Worm (Caenorhabditis elegans): ENCODE data around the gene chdh-1.

The chdh-1 gene

DNA sequence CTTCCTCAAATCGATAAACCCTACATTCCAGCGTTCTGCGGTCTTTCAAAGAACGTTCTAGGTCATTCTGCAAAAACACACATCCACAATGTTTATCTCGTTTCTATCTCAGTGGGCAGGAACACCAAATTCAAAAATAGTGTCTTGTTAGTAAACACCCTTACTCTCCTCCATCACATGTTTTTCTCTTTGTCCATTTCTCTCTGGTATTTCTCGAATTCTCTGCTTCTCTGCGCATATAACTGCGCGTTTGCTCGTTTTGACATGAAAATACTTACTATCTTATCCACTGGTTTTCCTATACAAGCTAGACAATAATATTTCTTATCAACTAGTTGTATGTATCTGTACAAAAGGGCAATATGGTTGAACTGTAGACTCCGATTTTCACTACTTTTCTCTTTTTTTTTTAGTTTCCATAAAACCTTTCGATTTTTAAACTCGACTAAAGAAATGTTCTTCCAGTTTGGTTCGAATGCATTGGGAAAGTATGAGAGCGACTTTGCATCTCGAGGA is 48.0 kb downstream of the chdh-1 start, which contains the start of gene pyr-1 (continued):
- TF ChIP-seq lin-38 (GFP tag; IDR thresholded peaks at IDR 0.05), result no peak
- no peak for TF ChIP-seq egl-43 (GFP tag; IDR thresholded peaks at IDR 0.05)
- TF ChIP-seq pha-4 (GFP tag; IDR thresholded peaks at IDR 0.05), result no peak
- TF ChIP-seq pha-4 (tag; optimal IDR thresholded peaks at IDR 0.05), result no peak
- no peak for TF ChIP-seq lir-3 (tag; optimal IDR thresholded peaks at IDR 0.05)
- TF ChIP-seq aly-2 (tag; optimal IDR thresholded peaks at IDR 0.05), result no peak
- peak; percentile 18 for TF ChIP-seq dve-1 (tag; optimal IDR thresholded peaks at IDR 0.05; ENCODE audit: insufficient read depth)
- TF ChIP-seq mxl-3 (GFP tag; optimal IDR thresholded peaks at IDR 0.05), result no peak
- TF ChIP-seq ces-1 (GFP tag; optimal IDR thresholded peaks at IDR 0.05), result no peak
- TF ChIP-seq set-16 (GFP tag; IDR thresholded peaks at IDR 0.05), result no peak
- no peak for TF ChIP-seq arid-1 (GFP tag; conservative IDR thresholded peaks at IDR 0.05)
- peak in 1 of 2 experiments; percentile 55 for TF ChIP-seq unc-62 (GFP tag; optimal IDR thresholded peaks at IDR 0.05 in 1 of 2)
- TF ChIP-seq unc-62 (tag; optimal IDR thresholded peaks at IDR 0.05), result no peak
- TF ChIP-seq T20F7.1 (GFP tag; optimal IDR thresholded peaks at IDR 0.05), result no peak
- TF ChIP-seq nhr-6 (tag; optimal IDR thresholded peaks at IDR 0.05), result no peak
- peak in 1 of 2 experiments; percentile 90 for TF ChIP-seq daf-16 (GFP tag; optimal IDR thresholded peaks at IDR 0.05)
- TF ChIP-seq daf-16 (tag; optimal IDR thresholded peaks at IDR 0.05), result peak; percentile 93

DNA sequence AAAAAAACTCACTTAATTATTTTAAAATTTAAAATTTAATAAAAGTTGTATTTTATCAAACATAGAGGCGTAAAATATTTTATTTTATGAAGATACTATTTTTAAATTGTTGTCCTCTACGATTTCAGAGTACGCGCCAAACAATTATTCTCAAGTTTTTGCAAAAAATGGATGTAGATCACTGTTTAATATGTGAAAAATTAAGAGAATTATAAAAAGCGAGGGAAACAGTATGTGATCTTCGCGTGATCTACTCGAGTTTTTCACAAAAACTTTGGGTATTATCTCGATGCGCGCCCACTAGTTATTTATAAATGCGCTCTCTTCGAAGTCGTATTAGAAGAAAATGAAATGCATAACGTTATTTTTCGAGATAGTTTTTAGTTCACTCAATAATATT is 49.9 kb downstream of the chdh-1 start:
- TF ChIP-seq lin-15B (tag; optimal IDR thresholded peaks at IDR 0.05), result no peak
- no peak for TF ChIP-seq ama-1 (optimal IDR thresholded peaks at IDR 0.05)
- no peak for TF ChIP-seq snpc-4 (tag; optimal IDR thresholded peaks at IDR 0.05)
- TF ChIP-seq sdz-12 (GFP tag; optimal IDR thresholded peaks at IDR 0.05), result no peak
- no peak for TF ChIP-seq ZK546.5 (tag; optimal IDR thresholded peaks at IDR 0.05)
- TF ChIP-seq nhr-102 (tag; optimal IDR thresholded peaks at IDR 0.05), result no peak
- TF ChIP-seq nhr-41 (GFP tag; IDR thresholded peaks at IDR 0.05), result no peak

Data from whole organism, L4 larva.